Fruit fly (Drosophila melanogaster) whole organism, adult: Measurements from ENCODE around the gene CG13085.

ENCODE experiments used
- CG11617 ChIP-seq: fragments of 200-800 bp; sonication (Bioruptor generic); optimal IDR thresholded peaks from 2 replicates; lab custom pipeline; 2017; ENCODE audit warnings: mild to moderate bottlenecking, missing biosample characterization, missing genetic modification reagents, missing genetic modification characterization
- CG12768 ChIP-seq: fragments of 200-800 bp; sonication (Bioruptor generic); optimal IDR thresholded peaks from 2 replicates; lab custom pipeline; 2017; ENCODE audit warnings: missing biosample characterization, missing genetic modification characterization, mild to moderate bottlenecking, moderate library complexity, missing genetic modification reagents
- CG14711 ChIP-seq: fragments of 200-800 bp; sonication (Bioruptor generic); optimal IDR thresholded peaks from 2 replicates; lab custom pipeline; 2018; ENCODE audit warnings: missing biosample characterization, mild to moderate bottlenecking, missing genetic modification characterization, moderate library complexity
- CG1620 ChIP-seq: fragments of 200-800 bp; sonication (Bioruptor generic); optimal IDR thresholded peaks from 2 replicates; lab custom pipeline; 2016; ENCODE audit warnings: missing biosample characterization, missing genetic modification characterization
- CG33017 ChIP-seq: fragments of 200-800 bp; sonication (Bioruptor generic); optimal IDR thresholded peaks from 2 replicates; lab custom pipeline; 2018; ENCODE audit warnings: missing biosample characterization, mild to moderate bottlenecking, missing genetic modification characterization, moderate library complexity
- CG5204 ChIP-seq: fragments of 200-800 bp; sonication (Bioruptor generic); optimal IDR thresholded peaks from 2 replicates; lab custom pipeline; 2016; ENCODE audit warnings: missing biosample characterization, missing genetic modification characterization
- CG7045 ChIP-seq: fragments of 200-800 bp; sonication (Bioruptor generic); optimal IDR thresholded peaks from 2 replicates; lab custom pipeline; 2017; ENCODE audit warnings: missing biosample characterization, mild to moderate bottlenecking, missing genetic modification characterization
- CG7101 ChIP-seq: fragments of 200-800 bp; sonication (Bioruptor generic); optimal IDR thresholded peaks from 2 replicates; lab custom pipeline; 2018; ENCODE audit warnings: missing biosample characterization, mild to moderate bottlenecking, missing genetic modification characterization, moderate library complexity
- Clk ChIP-seq: fragments of 200-800 bp; sonication (Bioruptor generic); optimal IDR thresholded peaks from 2 replicates; lab custom pipeline; 2017; ENCODE audit warnings: missing biosample characterization, missing genetic modification characterization
- Crg-1 ChIP-seq: fragments of 200-800 bp; sonication (Bioruptor generic); optimal IDR thresholded peaks from 2 replicates; lab custom pipeline; 2016; ENCODE audit warnings: missing biosample characterization, missing genetic modification characterization
- Hr96 ChIP-seq: fragments of 200-800 bp; sonication (Bioruptor generic); optimal IDR thresholded peaks from 2 replicates; lab custom pipeline; 2016; ENCODE audit warnings: missing biosample characterization, missing genetic modification characterization
- Mnt ChIP-seq: fragments of 200-800 bp; sonication (Bioruptor generic); optimal IDR thresholded peaks from 2 replicates; lab custom pipeline; 2016; ENCODE audit warnings: missing biosample characterization, mild to moderate bottlenecking, missing genetic modification characterization
- bab1 ChIP-seq: fragments of 200-800 bp; sonication (Bioruptor generic); optimal IDR thresholded peaks from 3 replicates; lab custom pipeline; 2019; ENCODE audit warnings: missing biosample characterization, mild to moderate bottlenecking, missing genetic modification characterization, moderate library complexity
- cic ChIP-seq: fragments of 200-800 bp; sonication (Bioruptor generic); optimal IDR thresholded peaks from 2 replicates; lab custom pipeline; 2017; ENCODE audit warnings: missing biosample characterization, mild to moderate bottlenecking, missing genetic modification characterization, moderate library complexity
- cnc ChIP-seq, 2 experiments: fragments of >200 bp; optimal IDR thresholded peaks; 2 replicates each; lab custom pipeline; 2017
- kay ChIP-seq: fragments of 200-800 bp; sonication (Bioruptor generic); peaks from one replicate; lab custom pipeline; 2016; ENCODE audit warnings: missing biosample characterization, missing genetic modification characterization, borderline replicate concordance
- ovo ChIP-seq: fragments of 200-800 bp; sonication (Bioruptor generic); optimal IDR thresholded peaks from 2 replicates; lab custom pipeline; 2016; ENCODE audit warnings: missing biosample characterization, missing genetic modification characterization
- pad ChIP-seq: fragments of 200-800 bp; sonication (Bioruptor generic); optimal IDR thresholded peaks from 3 replicates; lab custom pipeline; 2017; ENCODE audit warnings: missing biosample characterization, missing genetic modification characterization, mild to moderate bottlenecking, moderate library complexity, missing genetic modification reagents
- tj ChIP-seq: fragments of 200-800 bp; sonication (Bioruptor generic); optimal IDR thresholded peaks from 3 replicates; lab custom pipeline; 2017; ENCODE audit warnings: missing biosample characterization, mild to moderate bottlenecking, missing genetic modification characterization, moderate library complexity
- toe ChIP-seq: fragments of 200-800 bp; sonication (Bioruptor generic); optimal IDR thresholded peaks from 2 replicates; lab custom pipeline; 2016; ENCODE audit warnings: missing biosample characterization, missing genetic modification characterization

CG13085 gene

dm6 chr2L:19442627-19443026, 18.8 kb downstream of the CG13085 start, which contains the start of gene CG10237:
Gene CG10237 (minus strand): TSS chr2L:19442727.
- no peak for TF ChIP-seq CG5204
- peak; percentile 60 for TF ChIP-seq CG12768 (GFP tag; lab: Kevin White, UChicago)

dm6 chr2L:19444734-19445140, 20.9 kb downstream of the CG13085 start, which contains the start of gene Hs2st:
Gene Hs2st (minus strand): TSS chr2L:19444750.
- no peak for TF ChIP-seq kay (GFP tag; lab: Kevin White, UChicago)
- peak; percentile 98 for TF ChIP-seq CG1620 (GFP tag; lab: Kevin White, UChicago)
- TF ChIP-seq pad (GFP tag; lab: Kevin White, UChicago): peak; percentile 88
- peak; percentile 96 for TF ChIP-seq CG14711 (tag; lab: Kevin White, UChicago)
- TF ChIP-seq cnc (optimal IDR thresholded peaks at IDR 0.05; lab: Kevin White, UChicago): no peak
- TF ChIP-seq toe (GFP tag; lab: Kevin White, UChicago): peak; percentile 98
- TF ChIP-seq ovo (GFP tag; lab: Kevin White, UChicago): peak; percentile 92
- peak; percentile 90 for TF ChIP-seq CG7045 (GFP tag; lab: Kevin White, UChicago)
- peak; percentile 96 for TF ChIP-seq Clk (GFP tag; lab: Kevin White, UChicago)
- peak; percentile 96 for TF ChIP-seq CG5204
- TF ChIP-seq CG7101 (tag; lab: Kevin White, UChicago): peak; percentile 92
- TF ChIP-seq cic: peak; percentile 79
- TF ChIP-seq Mnt (GFP tag; lab: Kevin White, UChicago): peak; percentile 91
- TF ChIP-seq CG33017 (tag; lab: Kevin White, UChicago): peak; percentile 85
- peak; percentile 95 for TF ChIP-seq CG12768 (GFP tag; lab: Kevin White, UChicago)
- peak; percentile 94 for TF ChIP-seq tj (GFP tag; lab: Kevin White, UChicago)
- peak; percentile 91 for TF ChIP-seq bab1 (GFP tag; lab: Kevin White, UChicago)
- peak; percentile 95 for TF ChIP-seq CG11617
- peak; percentile 96 for TF ChIP-seq Hr96 (GFP tag; lab: Kevin White, UChicago)
- TF ChIP-seq Crg-1 (GFP tag; lab: Kevin White, UChicago): peak; percentile 98

dm6 chr2L:19452535-19453317, 28.9 kb downstream of the CG13085 start:
- TF ChIP-seq cnc (optimal IDR thresholded peaks at IDR 0.05; lab: Kevin White, UChicago) (no peak), Mnt (GFP tag; lab: Kevin White, UChicago) (peak; percentile 67), Crg-1 (GFP tag; lab: Kevin White, UChicago) (no peak), ovo (GFP tag; lab: Kevin White, UChicago) (no peak), CG14711 (tag; lab: Kevin White, UChicago) (peak; percentile 20), Hr96 (GFP tag; lab: Kevin White, UChicago) (no peak), tj (GFP tag; lab: Kevin White, UChicago) (peak; percentile 52), pad (GFP tag; lab: Kevin White, UChicago) (no peak), toe (GFP tag; lab: Kevin White, UChicago) (no peak), CG5204 (no peak), kay (GFP tag; lab: Kevin White, UChicago) (no peak), CG7101 (tag; lab: Kevin White, UChicago) (no peak), bab1 (GFP tag; lab: Kevin White, UChicago) (no peak), cic (peak; percentile 16), CG11617 (no peak)

- TF ChIP-seq CG7101 (tag; lab: Kevin White, UChicago): peak; percentile 33
- no peak for TF ChIP-seq Hr96 (GFP tag; lab: Kevin White, UChicago)
- peak; percentile 30 for TF ChIP-seq CG1620 (GFP tag; lab: Kevin White, UChicago)
- peak; percentile 8 for TF ChIP-seq toe (GFP tag; lab: Kevin White, UChicago)
- no peak for TF ChIP-seq CG11617
- TF ChIP-seq CG33017 (tag; lab: Kevin White, UChicago): no peak
- no peak for TF ChIP-seq cnc (optimal IDR thresholded peaks at IDR 0.05; lab: Kevin White, UChicago)
- TF ChIP-seq Mnt (GFP tag; lab: Kevin White, UChicago): peak; percentile 59
- TF ChIP-seq Crg-1 (GFP tag; lab: Kevin White, UChicago): no peak
- TF ChIP-seq pad (GFP tag; lab: Kevin White, UChicago): peak; percentile 21
- TF ChIP-seq tj (GFP tag; lab: Kevin White, UChicago): no peak
- TF ChIP-seq CG14711 (tag; lab: Kevin White, UChicago): peak; percentile 11
- TF ChIP-seq CG5204: peak; percentile 26
- no peak for TF ChIP-seq CG12768 (GFP tag; lab: Kevin White, UChicago)
- TF ChIP-seq bab1 (GFP tag; lab: Kevin White, UChicago): peak; percentile 57
- no peak for TF ChIP-seq kay (GFP tag; lab: Kevin White, UChicago)
Measured at dm6 chr2L:19453381-19453780, 29.5 kb downstream of the CG13085 start, which contains the start of gene Top2. Gene Top2 (minus strand): TSS chr2L:19453490.

- TF ChIP-seq kay (GFP tag; lab: Kevin White, UChicago) (peak; percentile 52), CG5204 (no peak), tj (GFP tag; lab: Kevin White, UChicago) (peak; percentile 72), toe (GFP tag; lab: Kevin White, UChicago) (no peak), CG12768 (GFP tag; lab: Kevin White, UChicago) (peak; percentile 7), pad (GFP tag; lab: Kevin White, UChicago) (no peak)
Measured at dm6 chr2L:19454070-19454751, 30.4 kb downstream of the CG13085 start, which contains the start of gene CG10026. Gene CG10026 (plus strand): TSS chr2L:19454256.
